Worm (Caenorhabditis elegans) whole organism, L1 larva: ENCODE results near the gene K09F6.13.

Experiments
- C34B4.2 ChIP-seq: sonication (generic microtip); optimal IDR thresholded peaks from 2 replicates; lab custom pipeline; 2017; ENCODE audit warnings: mild to moderate bottlenecking, missing genetic modification characterization, missing compliant biosample characterization
- ama-1 ChIP-seq: fragments of 150-350 bp; optimal IDR thresholded peaks from 2 replicates; lab custom pipeline; 2014
- blmp-1 ChIP-seq: fragments of 150-350 bp; optimal IDR thresholded peaks from 2 replicates; lab custom pipeline; 2014; ENCODE audit warnings: missing biosample characterization, missing genetic modification characterization
- ceh-63 ChIP-seq: fragments of 200-800 bp; sonication (Bioruptor generic); optimal IDR thresholded peaks from 2 replicates; lab custom pipeline; 2018; ENCODE audit warnings: mild to moderate bottlenecking, missing genetic modification characterization, missing compliant biosample characterization
- ceh-8 ChIP-seq: fragments of 200-800 bp; sonication (Bioruptor generic); optimal IDR thresholded peaks from 2 replicates; lab custom pipeline; 2018; ENCODE audit warnings: mild to moderate bottlenecking, missing genetic modification characterization, moderate library complexity, missing compliant biosample characterization
- ceh-88 ChIP-seq: fragments of 200-800 bp; sonication (Bioruptor generic); IDR thresholded peaks from 2 replicates; pipeline ENCODE4 v1.3.6; 2022; ENCODE audit warnings: missing genetic modification characterization, missing compliant biosample characterization
- efl-1 ChIP-seq, 4 experiments: fragments of 150-350 bp; optimal IDR thresholded peaks in 3 of 4; peaks in 1 of 4; 1 replicate in 1 of 4; 2 replicates in 3 of 4; lab custom pipeline; 2014; ENCODE audit warnings: missing biosample characterization in 2 of 4, missing genetic modification characterization in 2 of 4, missing genetic modification reagents in 2 of 4
- egl-13 ChIP-seq: sonication (generic microtip); optimal IDR thresholded peaks from 2 replicates; lab custom pipeline; 2016; ENCODE audit warnings: missing genotype, missing genetic modification reagents, missing genetic modification characterization, missing compliant biosample characterization
- elt-2 ChIP-seq: sonication (generic microtip); optimal IDR thresholded peaks from 2 replicates; lab custom pipeline; 2016; ENCODE audit warnings: missing genetic modification characterization, mild to moderate bottlenecking, inconsistent platforms, missing compliant biosample characterization, missing genetic modification reagents
- fkh-8 ChIP-seq: sonication (generic microtip); optimal IDR thresholded peaks from 2 replicates; lab custom pipeline; 2016; ENCODE audit warnings: mild to moderate bottlenecking, missing genetic modification characterization, missing compliant biosample characterization
- fos-1 ChIP-seq: fragments of 150-350 bp; optimal IDR thresholded peaks from 2 replicates; lab custom pipeline; 2014; ENCODE audit warnings: missing biosample characterization, missing genetic modification characterization
- grh-1 ChIP-seq: fragments of 200-800 bp; sonication (Bioruptor generic); IDR thresholded peaks from 2 replicates; pipeline ENCODE4 v1.3.6; 2022; ENCODE audit warnings: missing genetic modification reagents, missing genetic modification characterization, missing compliant biosample characterization
- hlh-17 ChIP-seq: fragments of 200-800 bp; sonication (Bioruptor generic); optimal IDR thresholded peaks from 2 replicates; lab custom pipeline; 2018; ENCODE audit warnings: missing genetic modification characterization, mild to moderate bottlenecking, missing compliant biosample characterization, moderate library complexity, borderline replicate concordance
- mep-1 ChIP-seq: fragments of 150-350 bp; optimal IDR thresholded peaks from 2 replicates; lab custom pipeline; 2014; ENCODE audit warnings: missing biosample characterization, missing genetic modification characterization
- nhr-19 ChIP-seq: fragments of 200-800 bp; sonication (Bioruptor generic); conservative IDR thresholded peaks from 2 replicates; pipeline ENCODE4 v1.3.6; 2022; ENCODE audit warnings: missing genetic modification characterization, missing compliant biosample characterization
- nhr-20 ChIP-seq: sonication (generic microtip); optimal IDR thresholded peaks from 2 replicates; lab custom pipeline; 2016; ENCODE audit warnings: mild to moderate bottlenecking, missing genetic modification characterization, missing compliant biosample characterization
- nhr-237 ChIP-seq: fragments of 150-350 bp; optimal IDR thresholded peaks from 2 replicates; lab custom pipeline; 2014; ENCODE audit warnings: missing biosample characterization, missing genetic modification characterization
- nhr-28 ChIP-seq: fragments of 150-350 bp; optimal IDR thresholded peaks from 2 replicates; lab custom pipeline; 2014; ENCODE audit warnings: missing biosample characterization, missing genetic modification characterization
- nhr-47 ChIP-seq: sonication (generic microtip); optimal IDR thresholded peaks from 2 replicates; lab custom pipeline; 2016; ENCODE audit warnings: mild to moderate bottlenecking, missing genetic modification characterization, moderate library complexity, missing compliant biosample characterization
- nhr-84 ChIP-seq: sonication (generic microtip); optimal IDR thresholded peaks from 2 replicates; lab custom pipeline; 2017; ENCODE audit warnings: missing biosample characterization, missing genetic modification characterization
- pqm-1 ChIP-seq: sonication (generic microtip); optimal IDR thresholded peaks from 3 replicates; lab custom pipeline; 2017; ENCODE audit warnings: missing biosample characterization, missing genetic modification characterization
- snu-23 ChIP-seq: sonication (generic microtip); optimal IDR thresholded peaks from 2 replicates; lab custom pipeline; 2016; ENCODE audit warnings: missing genetic modification characterization, missing compliant biosample characterization
- swsn-7 ChIP-seq: sonication (generic microtip); optimal IDR thresholded peaks from 2 replicates; lab custom pipeline; 2016; ENCODE audit warnings: missing genetic modification characterization, missing compliant biosample characterization
- unc-30 ChIP-seq: sonication (generic microtip); optimal IDR thresholded peaks from 2 replicates; lab custom pipeline; 2017; ENCODE audit warnings: missing biosample characterization, missing genetic modification characterization
- unc-86 ChIP-seq: sonication (generic microtip); optimal IDR thresholded peaks from 2 replicates; lab custom pipeline; 2016; ENCODE audit warnings: missing genetic modification characterization, missing compliant biosample characterization
- zag-1 ChIP-seq: fragments of 150-350 bp; optimal IDR thresholded peaks from 2 replicates; lab custom pipeline; 2014; ENCODE audit warnings: missing biosample characterization, missing genetic modification characterization
- zip-4 ChIP-seq: fragments of 200-800 bp; sonication (Bioruptor generic); optimal IDR thresholded peaks from 2 replicates; lab custom pipeline; 2018; ENCODE audit warnings: mild to moderate bottlenecking, missing genetic modification characterization, moderate library complexity, missing compliant biosample characterization

Gene K09F6.13

ce11 chrII:2317883-2318357 lies 29.0 kb downstream of the K09F6.13 start, which contains the start of the genes ZK1240.5 and ZK1240.9:
Gene ZK1240.5 (minus strand): TSS chrII:2317933.
Gene ZK1240.9 (plus strand): TSS chrII:2318189.
- TF ChIP-seq hlh-17 (no peak), mep-1 (tag; lab: Kevin White, UChicago) (no peak), nhr-20 (tag; lab: Kevin White, UChicago) (no peak), elt-2 (tag; lab: Kevin White, UChicago) (peak; percentile 35), efl-1 (optimal IDR thresholded peaks at IDR 0.05; lab: Kevin White, UChicago) (no peak), efl-1 (GFP tag; optimal IDR thresholded peaks at IDR 0.05 in 1 of 2; lab: Kevin White, UChicago) (peak in 1 of 2 experiments; percentile 79)

- TF ChIP-seq nhr-237 (tag; lab: Kevin White, UChicago) (no peak), elt-2 (tag; lab: Kevin White, UChicago) (peak; percentile 30)
Observed at ce11 chrII:2320097-2320496, 31.2 kb downstream of the K09F6.13 start, which contains the start of gene ZK1240.3. Gene ZK1240.3 (plus strand): TSS chrII:2320334.

DNA sequence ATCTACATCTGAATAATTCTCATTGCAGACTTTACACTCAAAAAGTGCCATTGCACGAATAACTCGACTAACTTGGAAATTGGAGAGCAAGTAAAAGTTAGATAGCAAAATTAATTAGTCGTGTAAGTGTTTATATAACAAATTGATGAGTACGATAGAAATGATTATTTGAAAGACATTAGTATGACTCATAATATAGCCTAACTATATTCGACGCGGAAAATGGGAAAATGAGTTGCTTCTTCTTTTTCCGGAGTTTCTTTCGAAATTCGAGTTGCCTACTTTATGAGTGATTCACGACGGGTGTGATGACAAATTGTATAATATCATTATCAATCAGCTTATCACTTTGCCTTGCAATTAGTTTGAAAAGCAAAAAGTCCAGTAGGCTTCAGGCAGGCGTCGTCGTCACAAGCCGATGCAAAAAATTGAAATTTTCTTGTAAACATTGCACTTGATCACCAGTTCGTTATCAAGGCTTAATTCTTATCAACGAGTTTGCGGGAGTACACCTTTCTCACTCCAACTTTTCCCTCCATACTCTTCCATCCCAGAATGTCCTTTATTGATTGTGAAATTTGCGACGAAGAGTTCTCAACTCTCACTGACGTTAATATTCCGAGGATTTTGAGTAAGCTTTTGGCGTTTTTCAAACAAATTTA lies 34.1 kb downstream of the K09F6.13 start, which contains the start of the genes ZK1240.6 and ZK1240.2:
ZK1240.6 (minus strand) TSS at position 51 of the 662 bp plus-strand sequence.
ZK1240.2 (plus strand) TSS at position 520 of the 662 bp plus-strand sequence.
- TF ChIP-seq pqm-1, result peak; percentile 49
- TF ChIP-seq nhr-28 (tag; lab: Kevin White, UChicago), result no peak
- no peak for TF ChIP-seq grh-1 (GFP tag; lab: Robert Waterston, UW)
- TF ChIP-seq nhr-19 (GFP tag; lab: Robert Waterston, UW), result no peak
- peak; percentile 74 for TF ChIP-seq elt-2 (tag; lab: Kevin White, UChicago)
- no peak for TF ChIP-seq egl-13 (tag; lab: Kevin White, UChicago)
- TF ChIP-seq fos-1 (tag; lab: Kevin White, UChicago), result no peak
- TF ChIP-seq nhr-47, result no peak

DNA sequence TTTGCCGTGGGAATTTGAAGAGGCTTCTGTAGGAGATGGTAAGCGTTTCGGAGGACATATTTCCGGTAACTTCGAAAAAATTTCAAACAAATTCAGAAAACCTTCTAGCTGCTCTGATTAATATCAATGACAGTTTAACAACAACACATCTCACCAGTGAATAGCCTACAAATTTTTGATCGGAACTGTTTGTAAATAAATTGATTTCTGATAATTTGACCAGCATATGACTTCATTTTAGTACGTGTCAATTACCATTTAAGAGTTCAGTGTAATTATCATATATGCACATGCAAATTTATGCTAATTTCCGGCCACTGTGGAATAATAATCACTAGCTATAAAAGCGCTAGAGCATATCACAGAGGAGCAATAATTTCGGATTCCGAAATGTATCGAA lies 36.0 kb downstream of the K09F6.13 start, which contains the start of gene ZK1240.11:
ZK1240.11 (plus strand) TSS at position 301 of the 400 bp plus-strand sequence.
- TF ChIP-seq snu-23, result no peak
- TF ChIP-seq fkh-8, result no peak
- TF ChIP-seq fos-1 (tag; lab: Kevin White, UChicago), result no peak
- TF ChIP-seq efl-1 (optimal IDR thresholded peaks at IDR 0.05; lab: Kevin White, UChicago), result no peak
- TF ChIP-seq efl-1 (GFP tag; optimal IDR thresholded peaks at IDR 0.05 in 1 of 2; lab: Kevin White, UChicago), result peak in 1 of 2 experiments; percentile 25

ce11 chrII:2328963-2329442 lies 40.1 kb downstream of the K09F6.13 start, which contains the start of the genes ZK1240.8 and ZK1240.1:
Gene ZK1240.8 (minus strand): TSS chrII:2329063.
Gene ZK1240.1 (plus strand): TSS chrII:2329392.
- peak; percentile 5 for TF ChIP-seq elt-2 (tag; lab: Kevin White, UChicago)
- TF ChIP-seq zip-4 (GFP tag; lab: Kevin White, UChicago), result no peak

DNA sequence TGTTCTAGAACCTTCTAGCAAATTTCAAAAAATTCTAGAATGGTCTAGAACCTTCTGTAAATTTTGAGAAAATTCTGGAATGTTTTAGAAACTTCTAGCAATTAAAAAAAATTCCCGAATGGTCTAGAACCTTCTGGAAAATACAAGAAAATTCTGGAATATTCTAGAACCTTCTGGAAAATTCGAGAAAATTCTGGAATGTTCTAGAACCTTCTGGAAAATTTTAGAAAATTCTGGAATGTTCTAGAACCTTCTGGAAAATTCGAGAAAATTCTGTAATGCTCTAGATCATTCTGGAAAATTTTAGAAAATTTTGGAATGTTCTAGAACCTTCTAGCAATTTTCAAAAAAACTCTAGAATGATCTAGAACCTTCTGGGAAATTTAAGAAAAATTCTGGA lies 41.5 kb downstream of the K09F6.13 start:
- TF ChIP-seq unc-30 (tag; lab: Kevin White, UChicago) (no peak), swsn-7 (tag; lab: Kevin White, UChicago) (no peak), unc-86 (tag; lab: Kevin White, UChicago) (no peak), ceh-63 (GFP tag; lab: Kevin White, UChicago) (no peak), ceh-88 (GFP tag; lab: Robert Waterston, UW) (no peak), zip-4 (GFP tag; lab: Kevin White, UChicago) (no peak), snu-23 (no peak), nhr-84 (no peak), pqm-1 (no peak), ama-1 (lab: Kevin White, UChicago) (no peak), ceh-8 (GFP tag; lab: Kevin White, UChicago) (no peak), nhr-47 (no peak), blmp-1 (tag; lab: Kevin White, UChicago) (no peak), zag-1 (tag; lab: Kevin White, UChicago) (no peak), C34B4.2 (tag; lab: Kevin White, UChicago) (no peak)
